Fruit fly (Drosophila melanogaster): ENCODE data around the gene Met.

Gene Met

DNA sequence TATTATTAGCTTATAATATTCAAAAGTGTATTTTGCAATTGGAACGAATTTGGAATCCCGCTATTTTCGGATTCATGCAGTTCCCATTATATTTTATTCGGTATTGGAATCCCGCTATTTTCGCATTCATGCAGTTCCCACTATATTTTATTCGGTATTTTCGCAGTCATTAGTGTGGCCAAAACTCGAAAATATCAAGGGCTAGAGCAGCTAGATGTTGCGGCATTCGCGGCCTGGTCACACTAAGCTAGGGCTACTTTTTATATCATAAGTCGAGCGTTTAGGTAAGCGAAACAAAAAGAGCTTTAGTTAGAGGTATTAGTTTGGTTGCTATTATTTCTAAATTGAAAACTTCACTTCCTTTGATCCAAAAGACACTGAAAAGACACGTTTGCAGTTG lies 37.1 kb upstream of the Met start (continued):
- TF ChIP-seq mld (GFP tag; IDR thresholded peaks at IDR 0.05; ENCODE audit: partially characterized antibody) = no peak
- peak; percentile 21 for TF ChIP-seq CG2712 (tag; optimal IDR thresholded peaks at IDR 0.05)
- no peak for TF ChIP-seq CG7745 (tag; optimal IDR thresholded peaks at IDR 0.05)
- TF ChIP-seq CoRest (tag; optimal IDR thresholded peaks at IDR 0.05) = peak; percentile 17
- no peak for TF ChIP-seq Tbp (GFP tag; optimal IDR thresholded peaks at IDR 0.05)
- no peak for TF ChIP-seq NC2β (GFP tag; optimal IDR thresholded peaks at IDR 0.05)
- TF ChIP-seq CG14710 (tag; optimal IDR thresholded peaks at IDR 0.05) = peak; percentile 41
- no peak for TF ChIP-seq grn (GFP tag; optimal IDR thresholded peaks at IDR 0.05)
- 0 out of 3 replicates have a peak, but pooled peaks have one; percentile 25 for TF ChIP-seq CG14860 (GFP tag; IDR thresholded peaks at IDR 0.05; ENCODE audit: partially characterized antibody)
- TF ChIP-seq nmo (GFP tag; optimal IDR thresholded peaks at IDR 0.05) = peak; percentile 42
- no peak for TF ChIP-seq GATAe (GFP tag; conservative IDR thresholded peaks at IDR 0.05)
- TF ChIP-seq Xbp1 (GFP tag; optimal IDR thresholded peaks at IDR 0.05) = no peak
- no peak for TF ChIP-seq dysf (GFP tag; IDR thresholded peaks at IDR 0.05)
- no peak for TF ChIP-seq H2.0 (GFP tag; IDR thresholded peaks at IDR 0.05)
- no peak for TF ChIP-seq CG3163 (GFP tag; optimal IDR thresholded peaks at IDR 0.05)
- peak; percentile 58 for TF ChIP-seq CG15514 (GFP tag; optimal IDR thresholded peaks at IDR 0.05)
- no peak for TF ChIP-seq CG8359 (GFP tag; optimal IDR thresholded peaks at IDR 0.05; ENCODE audit: borderline replicate concordance)
- TF ChIP-seq CG1603 (tag; optimal IDR thresholded peaks at IDR 0.05) = peak; percentile 65
- TF ChIP-seq nerfin-1 (tag; optimal IDR thresholded peaks at IDR 0.05) = peak; percentile 87
- TF ChIP-seq stwl (tag; optimal IDR thresholded peaks at IDR 0.05) = peak; percentile 100
- no peak for TF ChIP-seq lmd (GFP tag; IDR thresholded peaks at IDR 0.05)
- peak; percentile 96 for TF ChIP-seq CG8290 (GFP tag; optimal IDR thresholded peaks at IDR 0.05)
- peak; percentile 86 to 91 for TF ChIP-seq CG8290 (tag; optimal IDR thresholded peaks at IDR 0.05)
- TF ChIP-seq CG34224 (GFP tag; IDR thresholded peaks at IDR 0.05; ENCODE audit: partially characterized antibody) = peak; percentile 63
- no peak for TF ChIP-seq Mrtf (GFP tag; IDR thresholded peaks at IDR 0.05)
- no peak for TF ChIP-seq D19B (GFP tag; optimal IDR thresholded peaks at IDR 0.05)
- TF ChIP-seq CG10267 (tag; optimal IDR thresholded peaks at IDR 0.05) = peak; percentile 41
- TF ChIP-seq Bdp1 (GFP tag; optimal IDR thresholded peaks at IDR 0.05) = no peak
- no peak for TF ChIP-seq CG6272 (GFP tag; IDR thresholded peaks at IDR 0.05)
- TF ChIP-seq Sry-δ (GFP tag; optimal IDR thresholded peaks at IDR 0.05) = peak; percentile 32
- no peak for TF ChIP-seq vfl (GFP tag; optimal IDR thresholded peaks at IDR 0.05)
- no peak for TF ChIP-seq Nf-YB (GFP tag; optimal IDR thresholded peaks at IDR 0.05)
- TF ChIP-seq zen2 (GFP tag; IDR thresholded peaks at IDR 0.05; ENCODE audit: partially characterized antibody) = peak; percentile 68
- TF ChIP-seq CG7271 (tag; optimal IDR thresholded peaks at IDR 0.05) = no peak
- no peak for TF ChIP-seq CG18262 (tag; optimal IDR thresholded peaks at IDR 0.05)
- TF ChIP-seq CG3847 (GFP tag; IDR thresholded peaks at IDR 0.05) = peak; percentile 18; the same call in 1 of the 2 replicates
- TF ChIP-seq dan (GFP tag; IDR thresholded peaks at IDR 0.05) = no peak
- peak; percentile 47; the same call in 1 of the 2 replicates for TF ChIP-seq unc-4 (GFP tag; IDR thresholded peaks at IDR 0.05; ENCODE audit: partially characterized antibody)
- no peak for TF ChIP-seq ham (GFP tag; IDR thresholded peaks at IDR 0.05)
- peak; percentile 92 for TF ChIP-seq CG33213 (GFP tag; optimal IDR thresholded peaks at IDR 0.05)
- no peak for TF ChIP-seq CG13775 (GFP tag; optimal IDR thresholded peaks at IDR 0.05)
- TF ChIP-seq bbx (GFP tag; IDR thresholded peaks at IDR 0.05; ENCODE audit: partially characterized antibody) = peak; percentile 34; the same call in 1 of the 2 replicates
- TF ChIP-seq Atf6 (GFP tag; IDR thresholded peaks at IDR 0.05) = no peak
- no peak for TF ChIP-seq CG16815 (GFP tag; optimal IDR thresholded peaks at IDR 0.05)
- TF ChIP-seq Drgx (GFP tag; IDR thresholded peaks at IDR 0.05) = no peak
- TF ChIP-seq CG12071 (GFP tag; optimal IDR thresholded peaks at IDR 0.05) = no peak
- TF ChIP-seq Atf-2 (GFP tag; optimal IDR thresholded peaks at IDR 0.05) = no peak
- peak; percentile 45; the same call in 1 of the 3 replicates for TF ChIP-seq CG16813 (GFP tag; IDR thresholded peaks at IDR 0.05; ENCODE audit: partially characterized antibody)
- peak; percentile 13 for TF ChIP-seq phol (tag; optimal IDR thresholded peaks at IDR 0.05)
- TF ChIP-seq lbe (GFP tag; optimal IDR thresholded peaks at IDR 0.05) = no peak
- TF ChIP-seq ci (GFP tag; IDR thresholded peaks at IDR 0.05) = no peak
